Worm (Caenorhabditis elegans) whole organism, mixed stage, embryonic: ENCODE measurements around the gene W02H5.2.

Source experiments
- M03D4.4 ChIP-seq: sonication (generic microtip); optimal IDR thresholded peaks from 2 replicates; lab custom pipeline; 2017; ENCODE audit warnings: mild to moderate bottlenecking, missing genetic modification characterization, missing compliant biosample characterization
- blmp-1 ChIP-seq: fragments of 150-350 bp; optimal IDR thresholded peaks from 2 replicates; lab custom pipeline; 2014; ENCODE audit warnings: missing biosample characterization, missing genetic modification characterization
- elt-3 ChIP-seq: fragments of 150-350 bp; optimal IDR thresholded peaks from 2 replicates; lab custom pipeline; 2014; ENCODE audit warnings: missing biosample characterization, missing genetic modification characterization
- nhr-28 ChIP-seq: fragments of 150-350 bp; optimal IDR thresholded peaks from 2 replicates; lab custom pipeline; 2014; ENCODE audit warnings: missing biosample characterization, missing genetic modification characterization
- sem-2 ChIP-seq: fragments of 200-800 bp; sonication (Bioruptor generic); optimal IDR thresholded peaks from 2 replicates; lab custom pipeline; 2018; ENCODE audit warnings: mild to moderate bottlenecking, missing genetic modification characterization, missing compliant biosample characterization
- snpc-4 ChIP-seq: fragments of 150-350 bp; optimal IDR thresholded peaks from 2 replicates; lab custom pipeline; 2014; ENCODE audit warnings: missing biosample characterization, missing genetic modification characterization
- unc-39 ChIP-seq: fragments of 150-350 bp; optimal IDR thresholded peaks from 2 replicates; lab custom pipeline; 2014; ENCODE audit warnings: missing biosample characterization, missing genetic modification characterization

DNA sequence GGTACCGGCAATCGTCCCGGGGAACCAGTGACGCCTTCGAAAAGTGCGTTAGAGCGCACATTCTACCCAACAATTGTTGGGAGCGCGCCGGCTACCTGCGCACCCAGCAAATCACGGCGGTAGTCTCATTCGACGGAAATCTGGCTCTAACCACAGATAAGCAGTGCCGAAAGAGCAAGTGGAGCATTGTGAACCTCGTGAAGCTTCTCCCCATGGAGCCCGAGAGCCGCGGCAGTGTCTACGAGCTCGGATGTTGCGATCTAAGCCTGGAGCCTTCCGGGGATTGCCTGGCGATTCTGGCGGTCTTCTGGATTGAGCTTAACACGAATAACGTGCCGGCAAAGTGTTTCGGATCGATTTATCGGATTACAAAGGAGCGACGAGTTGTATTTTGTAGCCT, 371 bp downstream of the W02H5.2 start:
- TF ChIP-seq snpc-4 (tag; lab: Kevin White, UChicago), result no peak
- TF ChIP-seq unc-39 (tag; lab: Kevin White, UChicago), result no peak
- no peak for TF ChIP-seq elt-3 (tag; lab: Kevin White, UChicago)
- TF ChIP-seq M03D4.4 (tag; lab: Kevin White, UChicago), result no peak
- no peak for TF ChIP-seq sem-2
- no peak for TF ChIP-seq nhr-28 (tag; lab: Kevin White, UChicago)
- TF ChIP-seq blmp-1 (tag; lab: Kevin White, UChicago), result no peak
